Worm (Caenorhabditis elegans) whole organism, L4 larva: Measurements from ENCODE around the gene C38C3.3.

Source experiments
- F26F4.8 ChIP-seq: fragments of 200-800 bp; sonication (Bioruptor generic); conservative IDR thresholded peaks from 2 replicates; pipeline ENCODE4 v1.3.6; 2022; ENCODE audit warnings: missing genetic modification characterization, missing compliant biosample characterization
- F37D6.2 ChIP-seq: sonication (generic microtip); optimal IDR thresholded peaks from 2 replicates; lab custom pipeline; 2016; ENCODE audit warnings: mild to moderate bottlenecking, missing genetic modification characterization, missing compliant biosample characterization
- F49E8.2 ChIP-seq: sonication (generic microtip); optimal IDR thresholded peaks from 2 replicates; lab custom pipeline; 2016; ENCODE audit warnings: missing compliant biosample characterization, mild to moderate bottlenecking, missing genetic modification characterization, borderline replicate concordance
- T20F7.1 ChIP-seq: fragments of 200-800 bp; sonication (Bioruptor generic); optimal IDR thresholded peaks from 2 replicates; lab custom pipeline; 2018; ENCODE audit warnings: mild to moderate bottlenecking, missing genetic modification characterization, missing compliant biosample characterization
- T26A8.4 ChIP-seq: fragments of 200-800 bp; sonication (Bioruptor generic); IDR thresholded peaks from 2 replicates; pipeline ENCODE4 v1.3.6; 2022; ENCODE audit warnings: missing genetic modification characterization, missing compliant biosample characterization
- ZK337.2 ChIP-seq: fragments of 200-800 bp; sonication (Bioruptor generic); IDR thresholded peaks from 2 replicates; pipeline ENCODE4 v1.3.6; 2022; ENCODE audit warnings: missing genetic modification reagents, missing genetic modification characterization, missing compliant biosample characterization
- aha-1 ChIP-seq: fragments of 150-350 bp; peaks from one replicate; lab custom pipeline; 2014; ENCODE audit warnings: missing biosample characterization, missing genetic modification characterization
- ama-1 ChIP-seq: fragments of 150-350 bp; optimal IDR thresholded peaks from 2 replicates; lab custom pipeline; 2014; ENCODE audit warnings: inconsistent platforms, mixed read lengths
- arid-1 ChIP-seq: fragments of 200-800 bp; sonication (Bioruptor generic); conservative IDR thresholded peaks from 2 replicates; pipeline ENCODE4 v1.3.6; 2022; ENCODE audit warnings: missing genetic modification reagents, missing genetic modification characterization, missing compliant biosample characterization
- attf-4 ChIP-seq: sonication (generic microtip); optimal IDR thresholded peaks from 3 replicates; lab custom pipeline; 2017; ENCODE audit warnings: missing biosample characterization, missing genetic modification characterization
- ceh-20 ChIP-seq: fragments of 200-800 bp; sonication (Bioruptor generic); IDR thresholded peaks from 2 replicates; pipeline ENCODE4 v1.3.6; 2022; ENCODE audit warnings: missing genetic modification reagents, missing genetic modification characterization, missing compliant biosample characterization
- ceh-32 ChIP-seq: sonication (generic microtip); optimal IDR thresholded peaks from 2 replicates; lab custom pipeline; 2016; ENCODE audit warnings: mild to moderate bottlenecking, missing genetic modification characterization, missing compliant biosample characterization; ENCODE audit not compliant: poor library complexity
- ceh-44 ChIP-seq: fragments of 200-800 bp; sonication (Bioruptor generic); IDR thresholded peaks from 2 replicates; pipeline ENCODE4 v1.3.6; 2022; ENCODE audit warnings: missing genetic modification reagents, missing genetic modification characterization, missing compliant biosample characterization
- ceh-62 ChIP-seq: sonication (generic microtip); optimal IDR thresholded peaks from 2 replicates; lab custom pipeline; 2017; ENCODE audit warnings: missing biosample characterization, missing genetic modification characterization
- ceh-82 ChIP-seq: sonication (generic microtip); optimal IDR thresholded peaks from 2 replicates; lab custom pipeline; 2017; ENCODE audit warnings: missing biosample characterization, missing genetic modification characterization
- ces-1 ChIP-seq: fragments of 150-350 bp; sonication (generic microtip); optimal IDR thresholded peaks from 4 replicates; lab custom pipeline; 2014; ENCODE audit warnings: missing biosample characterization, missing genetic modification reagents, missing genetic modification characterization
- cey-2 ChIP-seq: sonication (generic microtip); optimal IDR thresholded peaks from 3 replicates; lab custom pipeline; 2017; ENCODE audit warnings: missing genetic modification characterization, mild to moderate bottlenecking, missing compliant biosample characterization, antibody characterized with exemption, borderline replicate concordance; ENCODE audit not compliant: insufficient read depth
- ctbp-1 ChIP-seq: fragments of 200-800 bp; sonication (Bioruptor generic); IDR thresholded peaks from 2 replicates; pipeline ENCODE4 v1.3.6; 2022; ENCODE audit warnings: missing genetic modification reagents, missing genetic modification characterization, missing compliant biosample characterization
- daf-12 ChIP-seq: fragments of 150-350 bp; optimal IDR thresholded peaks from 2 replicates; lab custom pipeline; 2014; ENCODE audit warnings: missing biosample characterization, missing genetic modification reagents, missing genetic modification characterization
- daf-16 ChIP-seq, 3 experiments: sonication (generic microtip); optimal IDR thresholded peaks; 2 replicates each; lab custom pipeline; 2016 to 2017; ENCODE audit warnings: missing genetic modification characterization in 3 of 3, missing genetic modification reagents in 3 of 3, mild to moderate bottlenecking in 2 of 3, missing compliant biosample characterization in 2 of 3, missing biosample characterization in 1 of 3, moderate library complexity in 1 of 3
- daf-8 ChIP-seq: fragments of 200-800 bp; sonication (Bioruptor generic); IDR thresholded peaks from 2 replicates; pipeline ENCODE4 v1.3.6; 2022; ENCODE audit warnings: missing genetic modification characterization, missing compliant biosample characterization
- dmd-6 ChIP-seq: fragments of 200-800 bp; sonication (Bioruptor generic); IDR thresholded peaks from 2 replicates; pipeline ENCODE4 v1.3.6; 2022; ENCODE audit warnings: missing genetic modification reagents, missing genetic modification characterization, missing compliant biosample characterization
- dve-1 ChIP-seq: sonication (generic microtip); optimal IDR thresholded peaks from 2 replicates; lab custom pipeline; 2017; ENCODE audit warnings: antibody characterized with exemption, mild to moderate bottlenecking, missing genetic modification characterization, missing compliant biosample characterization; ENCODE audit not compliant: insufficient read depth
- egl-27 ChIP-seq: sonication (generic microtip); optimal IDR thresholded peaks from 3 replicates; lab custom pipeline; 2017; ENCODE audit warnings: missing biosample characterization, missing genetic modification reagents, missing genetic modification characterization
- fkh-10 ChIP-seq: fragments of 150-350 bp; optimal IDR thresholded peaks from 2 replicates; lab custom pipeline; 2014; ENCODE audit warnings: missing biosample characterization, missing genetic modification reagents, missing genetic modification characterization
- hif-1 ChIP-seq, 2 experiments: sonication (generic microtip); optimal IDR thresholded peaks; 2 replicates each; lab custom pipeline; 2016 to 2017; ENCODE audit warnings: missing compliant biosample characterization in 2 of 2, missing genetic modification characterization in 2 of 2, missing genetic modification reagents in 2 of 2, missing genotype in 2 of 2, mild to moderate bottlenecking in 1 of 2
- lim-7 ChIP-seq: fragments of 200-800 bp; sonication (Bioruptor generic); IDR thresholded peaks from 2 replicates; pipeline ENCODE4 v1.3.6; 2022; ENCODE audit warnings: missing genetic modification characterization, missing compliant biosample characterization
- lin-1 ChIP-seq: fragments of 200-800 bp; sonication (Bioruptor generic); IDR thresholded peaks from 2 replicates; pipeline ENCODE4 v1.3.6; 2022; ENCODE audit warnings: missing genetic modification reagents, missing genetic modification characterization, missing compliant biosample characterization
- lin-15B ChIP-seq: fragments of 150-350 bp; sonication (generic microtip); optimal IDR thresholded peaks from 3 replicates; lab custom pipeline; 2014; ENCODE audit warnings: missing biosample characterization, missing genetic modification characterization
- lir-3 ChIP-seq: sonication (generic microtip); optimal IDR thresholded peaks from 2 replicates; lab custom pipeline; 2016; ENCODE audit warnings: mild to moderate bottlenecking, missing genetic modification characterization, missing compliant biosample characterization
- mdl-1 ChIP-seq, 2 experiments: fragments of 150-350 bp in 1 of 2; sonication (generic microtip) in 1 of 2; optimal IDR thresholded peaks; 2 replicates each; lab custom pipeline; 2014 to 2017; ENCODE audit warnings: missing biosample characterization in 2 of 2, missing genetic modification characterization in 2 of 2
- mes-2 ChIP-seq: sonication (generic microtip); optimal IDR thresholded peaks from 2 replicates; lab custom pipeline; 2016; ENCODE audit warnings: missing genotype, mild to moderate bottlenecking, missing genetic modification characterization, missing compliant biosample characterization; ENCODE audit not compliant: poor library complexity, severe bottlenecking
- mxl-2 ChIP-seq: fragments of 200-800 bp; sonication (Bioruptor generic); conservative IDR thresholded peaks from 2 replicates; pipeline ENCODE4 v1.3.6; 2022; ENCODE audit warnings: missing genetic modification reagents, missing genetic modification characterization, missing compliant biosample characterization
- nhr-10 ChIP-seq: fragments of 150-350 bp; optimal IDR thresholded peaks from 2 replicates; lab custom pipeline; 2014; ENCODE audit warnings: missing biosample characterization, missing genetic modification characterization
- nhr-11 ChIP-seq: fragments of 150-350 bp; optimal IDR thresholded peaks from 2 replicates; lab custom pipeline; 2014; ENCODE audit warnings: missing biosample characterization, missing genetic modification characterization
- nhr-6 ChIP-seq: fragments of 150-350 bp; optimal IDR thresholded peaks from 2 replicates; lab custom pipeline; 2014; ENCODE audit warnings: missing biosample characterization, missing genetic modification characterization
- nhr-76 ChIP-seq: fragments of 150-350 bp; optimal IDR thresholded peaks from 2 replicates; lab custom pipeline; 2014; ENCODE audit warnings: missing biosample characterization, missing genetic modification characterization
- pha-4 ChIP-seq, 2 experiments: fragments of 150-350 bp in 1 of 2; fragments of 200-800 bp in 1 of 2; sonication (Bioruptor generic) in 1 of 2; IDR thresholded peaks in 1 of 2; optimal IDR thresholded peaks in 1 of 2; 2 replicates each; pipeline versions ENCODE4 v1.3.6 to Lab custom; 2014 to 2022; ENCODE audit warnings: missing genetic modification characterization in 2 of 2, missing genetic modification reagents in 2 of 2, missing biosample characterization in 1 of 2, missing compliant biosample characterization in 1 of 2
- php-3 ChIP-seq: fragments of 200-800 bp; sonication (Bioruptor generic); IDR thresholded peaks from 2 replicates; pipeline ENCODE4 v1.3.6; 2022; ENCODE audit warnings: missing genetic modification reagents, missing genetic modification characterization, missing compliant biosample characterization
- pqm-1 ChIP-seq: sonication (generic microtip); optimal IDR thresholded peaks from 2 replicates; lab custom pipeline; 2017; ENCODE audit warnings: missing biosample characterization, missing genetic modification characterization
- set-16 ChIP-seq: fragments of 200-800 bp; sonication (Bioruptor generic); IDR thresholded peaks from 2 replicates; pipeline ENCODE4 v1.3.6; 2022; ENCODE audit warnings: missing genetic modification reagents, missing genetic modification characterization, missing compliant biosample characterization
- skn-1 ChIP-seq: fragments of 150-350 bp; optimal IDR thresholded peaks from 2 replicates; lab custom pipeline; 2014; ENCODE audit warnings: missing biosample characterization, missing genetic modification characterization
- snpc-4 ChIP-seq: fragments of 150-350 bp; optimal IDR thresholded peaks from 2 replicates; lab custom pipeline; 2014; ENCODE audit warnings: missing biosample characterization, missing genetic modification characterization
- spr-3 ChIP-seq: fragments of 200-800 bp; sonication (Bioruptor generic); optimal IDR thresholded peaks from 2 replicates; lab custom pipeline; 2018; ENCODE audit warnings: mild to moderate bottlenecking, missing genetic modification characterization, missing compliant biosample characterization
- unc-39 ChIP-seq: sonication (generic microtip); optimal IDR thresholded peaks from 2 replicates; lab custom pipeline; 2017; ENCODE audit warnings: missing biosample characterization, missing genetic modification characterization
- unc-62 ChIP-seq, 3 experiments: fragments of 150-350 bp in 1 of 3; sonication (generic microtip); optimal IDR thresholded peaks in 2 of 3; peaks in 1 of 3; 1 replicate in 1 of 3; 2 replicates in 2 of 3; lab custom pipeline; 2014 to 2017; ENCODE audit warnings: missing biosample characterization in 3 of 3, missing genetic modification characterization in 3 of 3, missing genetic modification reagents in 3 of 3, missing genotype in 1 of 3
- vab-7 ChIP-seq: fragments of 200-800 bp; sonication (Bioruptor generic); IDR thresholded peaks from 2 replicates; pipeline ENCODE4 v1.3.6; 2022; ENCODE audit warnings: missing genetic modification reagents, missing genetic modification characterization, missing compliant biosample characterization
- zfp-2 ChIP-seq: sonication (generic microtip); optimal IDR thresholded peaks from 2 replicates; lab custom pipeline; 2016; ENCODE audit warnings: mild to moderate bottlenecking, missing genetic modification characterization, missing compliant biosample characterization
- zfp-3 ChIP-seq: fragments of 200-800 bp; sonication (Bioruptor generic); conservative IDR thresholded peaks from 2 replicates; pipeline ENCODE4 v1.3.6; 2022; ENCODE audit warnings: missing genetic modification reagents, missing genetic modification characterization, missing compliant biosample characterization
- zip-2 ChIP-seq: fragments of 150-350 bp; optimal IDR thresholded peaks from 2 replicates; lab custom pipeline; 2014; ENCODE audit warnings: missing biosample characterization, missing genetic modification characterization

The C38C3.3 gene

ce11 chrV:1456614-1457013 is 38.8 kb upstream of the C38C3.3 start (continued):
- TF ChIP-seq ceh-44 (GFP tag; lab: Robert Waterston, UW) (no peak), aha-1 (tag; lab: Kevin White, UChicago) (no peak), lim-7 (no peak), ceh-82 (tag; lab: Kevin White, UChicago) (no peak), F37D6.2 (tag; lab: Kevin White, UChicago) (no peak), attf-4 (tag; lab: Kevin White, UChicago) (no peak), lin-1 (GFP tag; lab: Robert Waterston, UW) (no peak), set-16 (no peak), lin-15B (tag; lab: Kevin White, UChicago) (no peak), cey-2 (tag; lab: Kevin White, UChicago) (no peak), ZK337.2 (GFP tag; lab: Robert Waterston, UW) (no peak), fkh-10 (no peak), daf-12 (tag; lab: Kevin White, UChicago) (no peak), nhr-76 (no peak), F49E8.2 (no peak), daf-8 (GFP tag; lab: Robert Waterston, UW) (no peak), daf-16 (GFP tag; optimal IDR thresholded peaks at IDR 0.05; lab: Kevin White, UChicago) (no peak), daf-16 (tag; optimal IDR thresholded peaks at IDR 0.05; lab: Kevin White, UChicago) (peak; percentile 82), F26F4.8 (GFP tag; lab: Robert Waterston, UW) (no peak), ctbp-1 (GFP tag; lab: Robert Waterston, UW) (no peak), ama-1 (lab: Kevin White, UChicago) (no peak), hif-1 (tag; optimal IDR thresholded peaks at IDR 0.05; lab: Kevin White, UChicago) (peak in 1 of 2 experiments; percentile 15), php-3 (GFP tag; lab: Robert Waterston, UW) (no peak), unc-62 (GFP tag; optimal IDR thresholded peaks at IDR 0.05 in 1 of 2; lab: Kevin White, UChicago) (no peak), unc-62 (tag; optimal IDR thresholded peaks at IDR 0.05; lab: Kevin White, UChicago) (no peak), egl-27 (no peak), zfp-2 (tag; lab: Kevin White, UChicago) (no peak), zip-2 (tag; lab: Kevin White, UChicago) (no peak), ceh-20 (GFP tag; lab: Robert Waterston, UW) (no peak), ceh-32 (tag; lab: Kevin White, UChicago) (no peak), lir-3 (tag; lab: Kevin White, UChicago) (no peak), T20F7.1 (GFP tag; lab: Kevin White, UChicago) (no peak), mxl-2 (peak; percentile 92), snpc-4 (tag; lab: Kevin White, UChicago) (no peak), vab-7 (GFP tag; lab: Robert Waterston, UW) (no peak), dmd-6 (GFP tag; lab: Robert Waterston, UW) (peak; percentile 96), dve-1 (tag; lab: Kevin White, UChicago) (peak; percentile 95), mes-2 (tag; lab: Kevin White, UChicago) (no peak), zfp-3 (GFP tag; lab: Robert Waterston, UW) (no peak), ces-1 (GFP tag; lab: Kevin White, UChicago) (no peak), nhr-6 (tag; lab: Kevin White, UChicago) (no peak), pha-4 (GFP tag; IDR thresholded peaks at IDR 0.05; lab: Robert Waterston, UW) (peak; percentile 34; the same call in 1 of the 2 replicates), pha-4 (tag; optimal IDR thresholded peaks at IDR 0.05; lab: Kevin White, UChicago) (no peak), nhr-10 (tag; lab: Kevin White, UChicago) (peak; percentile 64), spr-3 (GFP tag; lab: Kevin White, UChicago) (no peak), ceh-62 (no peak), pqm-1 (tag; lab: Kevin White, UChicago) (no peak), skn-1 (no peak), mdl-1 (tag; optimal IDR thresholded peaks at IDR 0.05; lab: Kevin White, UChicago) (peak in 1 of 2 experiments; percentile 3), T26A8.4 (GFP tag; lab: Robert Waterston, UW) (no peak), nhr-11 (tag; lab: Kevin White, UChicago) (no peak), arid-1 (GFP tag; lab: Robert Waterston, UW) (no peak), unc-39 (tag; lab: Kevin White, UChicago) (no peak)
